Worm (Caenorhabditis elegans) whole organism, L4 larva: ENCODE results near the gene rpt-4.

Experiments used
- F37D6.2 ChIP-seq: sonication (generic microtip); optimal IDR thresholded peaks from 2 replicates; lab custom pipeline; 2016; ENCODE audit warnings: mild to moderate bottlenecking, missing genetic modification characterization, missing compliant biosample characterization
- F49E8.2 ChIP-seq: sonication (generic microtip); optimal IDR thresholded peaks from 2 replicates; lab custom pipeline; 2016; ENCODE audit warnings: missing compliant biosample characterization, mild to moderate bottlenecking, missing genetic modification characterization, borderline replicate concordance
- ZK337.2 ChIP-seq: fragments of 200-800 bp; sonication (Bioruptor generic); IDR thresholded peaks from 2 replicates; pipeline ENCODE4 v1.3.6; 2022; ENCODE audit warnings: missing genetic modification reagents, missing genetic modification characterization, missing compliant biosample characterization
- aha-1 ChIP-seq: fragments of 150-350 bp; peaks from one replicate; lab custom pipeline; 2014; ENCODE audit warnings: missing biosample characterization, missing genetic modification characterization
- ama-1 ChIP-seq: fragments of 150-350 bp; optimal IDR thresholded peaks from 2 replicates; lab custom pipeline; 2014; ENCODE audit warnings: inconsistent platforms, mixed read lengths
- ceh-32 ChIP-seq: sonication (generic microtip); optimal IDR thresholded peaks from 2 replicates; lab custom pipeline; 2016; ENCODE audit warnings: mild to moderate bottlenecking, missing genetic modification characterization, missing compliant biosample characterization; ENCODE audit not compliant: poor library complexity
- ctbp-1 ChIP-seq: fragments of 200-800 bp; sonication (Bioruptor generic); IDR thresholded peaks from 2 replicates; pipeline ENCODE4 v1.3.6; 2022; ENCODE audit warnings: missing genetic modification reagents, missing genetic modification characterization, missing compliant biosample characterization
- daf-16 ChIP-seq, 3 experiments: sonication (generic microtip); optimal IDR thresholded peaks; 2 replicates each; lab custom pipeline; 2016 to 2017; ENCODE audit warnings: missing genetic modification characterization in 3 of 3, missing genetic modification reagents in 3 of 3, mild to moderate bottlenecking in 2 of 3, missing compliant biosample characterization in 2 of 3, missing biosample characterization in 1 of 3, moderate library complexity in 1 of 3
- dmd-6 ChIP-seq: fragments of 200-800 bp; sonication (Bioruptor generic); IDR thresholded peaks from 2 replicates; pipeline ENCODE4 v1.3.6; 2022; ENCODE audit warnings: missing genetic modification reagents, missing genetic modification characterization, missing compliant biosample characterization
- egl-43 ChIP-seq: fragments of 200-800 bp; sonication (Bioruptor generic); IDR thresholded peaks from 2 replicates; pipeline ENCODE4 v1.3.6; 2022; ENCODE audit warnings: missing genetic modification reagents, missing genetic modification characterization, missing compliant biosample characterization
- fos-1 ChIP-seq: fragments of 150-350 bp; optimal IDR thresholded peaks from 2 replicates; lab custom pipeline; 2014; ENCODE audit warnings: missing biosample characterization, missing genetic modification characterization
- hlh-11 ChIP-seq: fragments of 200-800 bp; sonication (Bioruptor generic); optimal IDR thresholded peaks from 2 replicates; lab custom pipeline; 2018; ENCODE audit warnings: mild to moderate bottlenecking, missing genetic modification characterization, missing compliant biosample characterization
- hlh-30 ChIP-seq: sonication (generic microtip); optimal IDR thresholded peaks from 2 replicates; lab custom pipeline; 2017; ENCODE audit warnings: antibody characterized with exemption, mild to moderate bottlenecking, missing genetic modification characterization, missing compliant biosample characterization; ENCODE audit not compliant: insufficient read depth
- hmg-1.1 ChIP-seq: fragments of 200-800 bp; sonication (Bioruptor generic); IDR thresholded peaks from 2 replicates; pipeline ENCODE4 v1.3.6; 2022; ENCODE audit warnings: missing genetic modification reagents, missing genetic modification characterization, missing compliant biosample characterization
- lim-7 ChIP-seq: fragments of 200-800 bp; sonication (Bioruptor generic); IDR thresholded peaks from 2 replicates; pipeline ENCODE4 v1.3.6; 2022; ENCODE audit warnings: missing genetic modification characterization, missing compliant biosample characterization
- lin-1 ChIP-seq: fragments of 200-800 bp; sonication (Bioruptor generic); IDR thresholded peaks from 2 replicates; pipeline ENCODE4 v1.3.6; 2022; ENCODE audit warnings: missing genetic modification reagents, missing genetic modification characterization, missing compliant biosample characterization
- lin-13 ChIP-seq: fragments of 150-350 bp; optimal IDR thresholded peaks from 2 replicates; lab custom pipeline; 2014; ENCODE audit warnings: missing biosample characterization, missing genetic modification reagents, missing genetic modification characterization
- mep-1 ChIP-seq: fragments of 150-350 bp; sonication (generic microtip); optimal IDR thresholded peaks from 3 replicates; lab custom pipeline; 2014; ENCODE audit warnings: missing biosample characterization, missing genetic modification characterization
- mxl-2 ChIP-seq: fragments of 200-800 bp; sonication (Bioruptor generic); conservative IDR thresholded peaks from 2 replicates; pipeline ENCODE4 v1.3.6; 2022; ENCODE audit warnings: missing genetic modification reagents, missing genetic modification characterization, missing compliant biosample characterization
- mxl-3 ChIP-seq: fragments of 200-800 bp; sonication (Bioruptor generic); optimal IDR thresholded peaks from 2 replicates; lab custom pipeline; 2018; ENCODE audit warnings: mild to moderate bottlenecking, missing genetic modification characterization, missing compliant biosample characterization
- nhr-11 ChIP-seq: fragments of 150-350 bp; optimal IDR thresholded peaks from 2 replicates; lab custom pipeline; 2014; ENCODE audit warnings: missing biosample characterization, missing genetic modification characterization
- nhr-25 ChIP-seq: sonication (generic microtip); optimal IDR thresholded peaks from 2 replicates; lab custom pipeline; 2017; ENCODE audit warnings: missing genetic modification characterization, mild to moderate bottlenecking, missing compliant biosample characterization, antibody characterized with exemption, moderate library complexity, borderline replicate concordance; ENCODE audit not compliant: insufficient read depth
- nhr-28 ChIP-seq: fragments of 150-350 bp; optimal IDR thresholded peaks from 2 replicates; lab custom pipeline; 2014; ENCODE audit warnings: missing biosample characterization, missing genetic modification characterization
- nhr-77 ChIP-seq: fragments of 150-350 bp; optimal IDR thresholded peaks from 2 replicates; lab custom pipeline; 2014; ENCODE audit warnings: missing biosample characterization, missing genetic modification characterization
- pha-4 ChIP-seq, 2 experiments: fragments of 150-350 bp in 1 of 2; fragments of 200-800 bp in 1 of 2; sonication (Bioruptor generic) in 1 of 2; IDR thresholded peaks in 1 of 2; optimal IDR thresholded peaks in 1 of 2; 2 replicates each; pipeline versions ENCODE4 v1.3.6 to Lab custom; 2014 to 2022; ENCODE audit warnings: missing genetic modification characterization in 2 of 2, missing genetic modification reagents in 2 of 2, missing biosample characterization in 1 of 2, missing compliant biosample characterization in 1 of 2
- php-3 ChIP-seq: fragments of 200-800 bp; sonication (Bioruptor generic); IDR thresholded peaks from 2 replicates; pipeline ENCODE4 v1.3.6; 2022; ENCODE audit warnings: missing genetic modification reagents, missing genetic modification characterization, missing compliant biosample characterization
- snpc-1.2 ChIP-seq: fragments of 200-800 bp; sonication (Bioruptor generic); IDR thresholded peaks from 2 replicates; pipeline ENCODE4 v1.3.6; 2022; ENCODE audit warnings: missing genetic modification reagents, missing genetic modification characterization, missing compliant biosample characterization
- tag-97 ChIP-seq: fragments of 200-800 bp; sonication (Bioruptor generic); IDR thresholded peaks from 2 replicates; pipeline ENCODE4 v1.3.6; 2022; ENCODE audit warnings: missing genetic modification characterization, missing compliant biosample characterization
- tra-1 ChIP-seq: fragments of 200-800 bp; sonication (Bioruptor generic); IDR thresholded peaks from 2 replicates; pipeline ENCODE4 v1.3.6; 2022; ENCODE audit warnings: missing genetic modification reagents, missing genetic modification characterization, missing compliant biosample characterization
- unc-39 ChIP-seq: sonication (generic microtip); optimal IDR thresholded peaks from 2 replicates; lab custom pipeline; 2017; ENCODE audit warnings: missing biosample characterization, missing genetic modification characterization
- unc-62 ChIP-seq, 3 experiments: fragments of 150-350 bp in 1 of 3; sonication (generic microtip); optimal IDR thresholded peaks in 2 of 3; peaks in 1 of 3; 1 replicate in 1 of 3; 2 replicates in 2 of 3; lab custom pipeline; 2014 to 2017; ENCODE audit warnings: missing biosample characterization in 3 of 3, missing genetic modification characterization in 3 of 3, missing genetic modification reagents in 3 of 3, missing genotype in 1 of 3
- zag-1 ChIP-seq: fragments of 150-350 bp; optimal IDR thresholded peaks from 2 replicates; lab custom pipeline; 2014; ENCODE audit warnings: missing biosample characterization, missing genetic modification characterization
- zip-11 ChIP-seq: fragments of 200-800 bp; sonication (Bioruptor generic); IDR thresholded peaks from 2 replicates; pipeline ENCODE4 v1.3.6; 2022; ENCODE audit warnings: missing genetic modification characterization, missing compliant biosample characterization
- ztf-11 ChIP-seq: fragments of 150-350 bp; optimal IDR thresholded peaks from 2 replicates; lab custom pipeline; 2014; ENCODE audit warnings: missing biosample characterization, missing genetic modification characterization
- ztf-7 ChIP-seq: fragments of 150-350 bp; optimal IDR thresholded peaks from 2 replicates; lab custom pipeline; 2014; ENCODE audit warnings: missing biosample characterization, missing genetic modification characterization

rpt-4 gene

DNA sequence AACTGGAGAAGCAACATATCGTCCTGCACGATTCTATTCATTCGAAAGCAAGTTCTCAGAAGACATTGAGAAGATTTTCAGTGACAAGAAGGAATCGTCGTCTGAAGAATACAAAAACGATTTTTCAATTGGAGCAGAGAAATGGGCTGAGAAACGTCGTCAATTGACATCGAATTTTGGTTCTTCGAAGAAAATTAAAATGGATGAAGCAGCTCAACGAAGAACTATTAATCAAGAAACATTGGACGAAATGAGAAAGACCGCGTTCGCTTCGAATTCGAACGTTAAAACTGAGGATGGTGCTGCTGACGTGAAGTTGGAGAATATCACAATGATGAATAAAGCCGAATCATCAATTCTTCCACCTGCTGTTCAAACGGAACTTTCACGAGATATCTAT is at the start of gene rpt-4:
TSS of gene rpt-4 (minus strand) at position 101 of the 400 bp plus-strand sequence.
- TF ChIP-seq pha-4 (GFP tag; IDR thresholded peaks at IDR 0.05; lab: Robert Waterston, UW) = no peak
- no peak for TF ChIP-seq pha-4 (tag; optimal IDR thresholded peaks at IDR 0.05; lab: Kevin White, UChicago)
- TF ChIP-seq fos-1 = no peak
- no peak for TF ChIP-seq nhr-25 (tag; lab: Kevin White, UChicago)
- no peak for TF ChIP-seq F37D6.2
- TF ChIP-seq lim-7 = no peak
- TF ChIP-seq ctbp-1 (GFP tag; lab: Robert Waterston, UW) = no peak
- no peak for TF ChIP-seq tag-97 (GFP tag; lab: Robert Waterston, UW)
- no peak for TF ChIP-seq nhr-28 (tag; lab: Kevin White, UChicago)
- no peak for TF ChIP-seq F49E8.2 (tag; lab: Kevin White, UChicago)
- no peak for TF ChIP-seq daf-16 (GFP tag; optimal IDR thresholded peaks at IDR 0.05; lab: Kevin White, UChicago)
- TF ChIP-seq daf-16 (tag; optimal IDR thresholded peaks at IDR 0.05; lab: Kevin White, UChicago) = no peak
- TF ChIP-seq snpc-1.2 = no peak

DNA sequence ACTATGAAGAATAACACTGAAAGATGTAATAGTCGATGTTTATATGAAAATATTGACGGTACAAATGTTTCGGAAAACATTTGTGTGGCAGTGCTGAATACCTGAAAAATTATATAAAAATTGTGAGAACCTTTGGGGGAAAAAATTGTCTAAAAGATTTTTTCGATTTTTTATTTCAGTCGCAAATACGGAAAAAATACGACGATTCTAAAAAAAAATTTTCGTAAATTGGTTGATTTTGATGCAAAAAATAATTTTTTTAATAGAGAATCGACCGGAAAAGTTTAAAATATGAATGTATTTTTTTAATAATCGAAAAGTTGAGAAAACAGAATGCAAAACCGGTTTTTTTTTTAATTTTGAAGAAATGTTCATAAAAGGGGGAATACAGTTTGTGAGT is 49.2 kb upstream of the rpt-4 start, which contains the start of gene C50D2.7:
TSS of gene C50D2.7 (minus strand) at position 101 of the 400 bp plus-strand sequence.
- TF ChIP-seq nhr-25 (tag; lab: Kevin White, UChicago) (no peak), ztf-11 (tag; lab: Kevin White, UChicago) (no peak), mep-1 (no peak), ctbp-1 (GFP tag; lab: Robert Waterston, UW) (no peak), pha-4 (GFP tag; IDR thresholded peaks at IDR 0.05; lab: Robert Waterston, UW) (no peak), pha-4 (tag; optimal IDR thresholded peaks at IDR 0.05; lab: Kevin White, UChicago) (no peak), nhr-77 (tag; lab: Kevin White, UChicago) (no peak), egl-43 (GFP tag; lab: Robert Waterston, UW) (no peak), mxl-3 (no peak), nhr-11 (no peak), ZK337.2 (GFP tag; lab: Robert Waterston, UW) (no peak)

DNA sequence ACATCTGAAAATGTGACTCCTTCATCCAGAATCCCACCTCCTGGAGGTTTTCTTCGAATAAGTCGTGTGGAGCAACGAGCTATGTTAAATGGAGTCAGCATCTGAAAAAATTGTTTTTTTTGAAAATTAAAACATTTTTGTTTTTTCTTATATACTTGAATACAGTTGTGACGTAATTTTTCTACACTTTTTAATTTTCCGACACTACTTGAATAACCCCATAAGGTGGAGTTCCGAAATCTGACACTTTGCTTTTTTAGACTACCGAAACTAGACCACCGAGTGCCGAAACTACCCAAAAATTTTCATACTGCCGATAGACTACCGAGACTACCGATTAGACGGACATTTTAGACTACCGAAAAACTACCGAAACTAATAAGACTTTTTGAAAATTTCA is 45.4 kb upstream of the rpt-4 start, which contains the start of gene mcat-1:
TSS of gene mcat-1 (minus strand) at position 101 of the 400 bp plus-strand sequence.
- TF ChIP-seq tra-1 (GFP tag; lab: Robert Waterston, UW) = no peak
- TF ChIP-seq daf-16 (GFP tag; optimal IDR thresholded peaks at IDR 0.05; lab: Kevin White, UChicago) = no peak
- TF ChIP-seq daf-16 (tag; optimal IDR thresholded peaks at IDR 0.05; lab: Kevin White, UChicago) = no peak
- TF ChIP-seq zag-1 (tag; lab: Kevin White, UChicago) = no peak
- peak in 1 of 2 experiments; percentile 49 for TF ChIP-seq unc-62 (GFP tag; optimal IDR thresholded peaks at IDR 0.05 in 1 of 2; lab: Kevin White, UChicago)
- no peak for TF ChIP-seq unc-62 (tag; optimal IDR thresholded peaks at IDR 0.05; lab: Kevin White, UChicago)
- TF ChIP-seq hlh-30 (tag; lab: Kevin White, UChicago) = no peak
- TF ChIP-seq unc-39 (tag; lab: Kevin White, UChicago) = no peak
- TF ChIP-seq dmd-6 = no peak
- no peak for TF ChIP-seq aha-1 (tag; lab: Kevin White, UChicago)
- TF ChIP-seq ztf-7 (tag; lab: Kevin White, UChicago) = no peak

DNA sequence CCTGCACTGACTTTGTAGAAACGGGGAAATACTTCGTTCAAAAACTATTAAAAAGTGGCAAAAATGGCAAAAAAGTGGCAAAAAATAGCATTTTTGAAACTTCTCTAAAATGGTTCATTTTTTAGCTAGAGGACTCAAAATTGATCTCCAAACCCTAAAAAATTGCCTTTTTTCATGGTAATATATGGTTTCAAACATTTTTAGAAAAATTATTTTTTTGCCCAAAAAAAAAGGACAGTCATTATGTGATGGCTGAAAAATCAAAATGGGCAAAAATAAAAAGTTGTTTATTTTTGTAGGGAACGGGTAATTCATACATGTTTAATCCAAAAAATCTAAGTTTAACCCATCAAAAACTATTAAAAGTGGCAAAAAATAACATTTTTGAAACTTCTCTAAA is 41.9 kb upstream of the rpt-4 start:
- TF ChIP-seq hmg-1.1 (GFP tag; lab: Robert Waterston, UW) (no peak), zip-11 (GFP tag; lab: Robert Waterston, UW) (no peak), lin-13 (GFP tag; lab: Kevin White, UChicago) (no peak), nhr-77 (tag; lab: Kevin White, UChicago) (no peak), ama-1 (no peak), hlh-11 (tag; lab: Kevin White, UChicago) (no peak), mep-1 (no peak), mxl-2 (no peak), ceh-32 (no peak), lin-1 (GFP tag; lab: Robert Waterston, UW) (no peak), tra-1 (GFP tag; lab: Robert Waterston, UW) (no peak), php-3 (GFP tag; lab: Robert Waterston, UW) (no peak), unc-62 (GFP tag; optimal IDR thresholded peaks at IDR 0.05 in 1 of 2; lab: Kevin White, UChicago) (no peak), unc-62 (tag; optimal IDR thresholded peaks at IDR 0.05; lab: Kevin White, UChicago) (no peak)
